Worm (Caenorhabditis elegans): ENCODE data around the gene ZK1290.11.

- no peak for TF ChIP-seq nhr-28 (tag; optimal IDR thresholded peaks at IDR 0.05)
- no peak for TF ChIP-seq F10B5.3 (tag; optimal IDR thresholded peaks at IDR 0.05)
- no peak for TF ChIP-seq nhr-237 (tag; optimal IDR thresholded peaks at IDR 0.05)
- no peak for TF ChIP-seq F49E8.2 (tag; optimal IDR thresholded peaks at IDR 0.05; ENCODE audit: borderline replicate concordance)
- TF ChIP-seq ceh-44 (GFP tag; IDR thresholded peaks at IDR 0.05) = no peak
These were observed 43.9 kb upstream of the ZK1290.11 start, which contains the start of gene osm-8 for ce11 chrII:7605306-7605705.
